Worm (Caenorhabditis elegans) whole organism, L4/young adult: ENCODE results near the gene lurp-1.

Experiments
- W03F9.2 ChIP-seq: fragments of 150-350 bp; optimal IDR thresholded peaks from 2 replicates; lab custom pipeline; 2014; ENCODE audit warnings: missing biosample characterization, missing genetic modification characterization
- him-1 ChIP-seq: sonication (generic microtip); optimal IDR thresholded peaks from 2 replicates; lab custom pipeline; 2016; ENCODE audit warnings: missing genotype, missing genetic modification reagents, missing genetic modification characterization, missing compliant biosample characterization

ce11 chrII:10870698-10871097 lies 10.0 kb upstream of the lurp-1 start:
- TF ChIP-seq him-1 = no peak
- no peak for TF ChIP-seq W03F9.2 (tag; lab: Kevin White, UChicago)
